Worm (Caenorhabditis elegans) whole organism, L4 larva: ENCODE results near the gene let-716.

Experiments
- F49E8.2 ChIP-seq: sonication (generic microtip); optimal IDR thresholded peaks from 2 replicates; lab custom pipeline; 2016; ENCODE audit warnings: missing compliant biosample characterization, mild to moderate bottlenecking, missing genetic modification characterization, borderline replicate concordance
- R02D3.7 ChIP-seq: fragments of 150-350 bp; sonication (generic microtip); optimal IDR thresholded peaks from 3 replicates; lab custom pipeline; 2014; ENCODE audit warnings: missing biosample characterization, missing genetic modification characterization
- T20F7.1 ChIP-seq: fragments of 200-800 bp; sonication (Bioruptor generic); optimal IDR thresholded peaks from 2 replicates; lab custom pipeline; 2018; ENCODE audit warnings: mild to moderate bottlenecking, missing genetic modification characterization, missing compliant biosample characterization
- Y48G9A.11 ChIP-seq: fragments of 200-800 bp; sonication (Bioruptor generic); IDR thresholded peaks from 2 replicates; pipeline ENCODE4 v1.3.6; 2022; ENCODE audit warnings: missing genetic modification reagents, missing genetic modification characterization, missing compliant biosample characterization
- Y75B8A.6 ChIP-seq: fragments of 200-800 bp; sonication (Bioruptor generic); IDR thresholded peaks from 2 replicates; pipeline ENCODE4 v1.3.6; 2022; ENCODE audit warnings: missing genetic modification reagents, missing genetic modification characterization, missing compliant biosample characterization
- ZK337.2 ChIP-seq: fragments of 200-800 bp; sonication (Bioruptor generic); IDR thresholded peaks from 2 replicates; pipeline ENCODE4 v1.3.6; 2022; ENCODE audit warnings: missing genetic modification reagents, missing genetic modification characterization, missing compliant biosample characterization
- aly-2 ChIP-seq: sonication (generic microtip); optimal IDR thresholded peaks from 2 replicates; lab custom pipeline; 2018; ENCODE audit warnings: missing biosample characterization, missing genetic modification characterization
- ama-1 ChIP-seq: fragments of 150-350 bp; optimal IDR thresholded peaks from 2 replicates; lab custom pipeline; 2014; ENCODE audit warnings: inconsistent platforms, mixed read lengths
- ceh-20 ChIP-seq: fragments of 200-800 bp; sonication (Bioruptor generic); IDR thresholded peaks from 2 replicates; pipeline ENCODE4 v1.3.6; 2022; ENCODE audit warnings: missing genetic modification reagents, missing genetic modification characterization, missing compliant biosample characterization
- ceh-28 ChIP-seq: fragments of 150-350 bp; optimal IDR thresholded peaks from 2 replicates; lab custom pipeline; 2014; ENCODE audit warnings: missing biosample characterization, missing genetic modification reagents, missing genetic modification characterization
- ctbp-1 ChIP-seq: fragments of 200-800 bp; sonication (Bioruptor generic); IDR thresholded peaks from 2 replicates; pipeline ENCODE4 v1.3.6; 2022; ENCODE audit warnings: missing genetic modification reagents, missing genetic modification characterization, missing compliant biosample characterization
- daf-16 ChIP-seq, 3 experiments: sonication (generic microtip); optimal IDR thresholded peaks; 2 replicates each; lab custom pipeline; 2016 to 2017; ENCODE audit warnings: missing genetic modification characterization in 3 of 3, missing genetic modification reagents in 3 of 3, mild to moderate bottlenecking in 2 of 3, missing compliant biosample characterization in 2 of 3, missing biosample characterization in 1 of 3, moderate library complexity in 1 of 3
- dmd-6 ChIP-seq: fragments of 200-800 bp; sonication (Bioruptor generic); IDR thresholded peaks from 2 replicates; pipeline ENCODE4 v1.3.6; 2022; ENCODE audit warnings: missing genetic modification reagents, missing genetic modification characterization, missing compliant biosample characterization
- dve-1 ChIP-seq: sonication (generic microtip); optimal IDR thresholded peaks from 2 replicates; lab custom pipeline; 2017; ENCODE audit warnings: antibody characterized with exemption, mild to moderate bottlenecking, missing genetic modification characterization, missing compliant biosample characterization; ENCODE audit not compliant: insufficient read depth
- fkh-10 ChIP-seq: fragments of 150-350 bp; optimal IDR thresholded peaks from 2 replicates; lab custom pipeline; 2014; ENCODE audit warnings: missing biosample characterization, missing genetic modification reagents, missing genetic modification characterization
- hlh-11 ChIP-seq: fragments of 200-800 bp; sonication (Bioruptor generic); optimal IDR thresholded peaks from 2 replicates; lab custom pipeline; 2018; ENCODE audit warnings: mild to moderate bottlenecking, missing genetic modification characterization, missing compliant biosample characterization
- hlh-30 ChIP-seq: sonication (generic microtip); optimal IDR thresholded peaks from 2 replicates; lab custom pipeline; 2017; ENCODE audit warnings: antibody characterized with exemption, mild to moderate bottlenecking, missing genetic modification characterization, missing compliant biosample characterization; ENCODE audit not compliant: insufficient read depth
- lin-1 ChIP-seq: fragments of 200-800 bp; sonication (Bioruptor generic); IDR thresholded peaks from 2 replicates; pipeline ENCODE4 v1.3.6; 2022; ENCODE audit warnings: missing genetic modification reagents, missing genetic modification characterization, missing compliant biosample characterization
- lin-13 ChIP-seq: fragments of 150-350 bp; optimal IDR thresholded peaks from 2 replicates; lab custom pipeline; 2014; ENCODE audit warnings: missing biosample characterization, missing genetic modification reagents, missing genetic modification characterization
- lsy-2 ChIP-seq, 2 experiments: fragments of 150-350 bp in 1 of 2; sonication (generic microtip) in 1 of 2; optimal IDR thresholded peaks; 2 replicates each; lab custom pipeline; 2014 to 2017; ENCODE audit warnings: missing biosample characterization in 2 of 2, missing genetic modification characterization in 2 of 2
- mdl-1 ChIP-seq, 2 experiments: fragments of 150-350 bp in 1 of 2; sonication (generic microtip) in 1 of 2; optimal IDR thresholded peaks; 2 replicates each; lab custom pipeline; 2014 to 2017; ENCODE audit warnings: missing biosample characterization in 2 of 2, missing genetic modification characterization in 2 of 2
- mdt-29 ChIP-seq: fragments of 200-800 bp; sonication (Bioruptor generic); IDR thresholded peaks from 2 replicates; pipeline ENCODE4 v1.3.6; 2022; ENCODE audit warnings: missing genetic modification reagents, missing genetic modification characterization, missing compliant biosample characterization
- mep-1 ChIP-seq: fragments of 150-350 bp; sonication (generic microtip); optimal IDR thresholded peaks from 3 replicates; lab custom pipeline; 2014; ENCODE audit warnings: missing biosample characterization, missing genetic modification characterization
- mes-2 ChIP-seq: sonication (generic microtip); optimal IDR thresholded peaks from 2 replicates; lab custom pipeline; 2016; ENCODE audit warnings: missing genotype, mild to moderate bottlenecking, missing genetic modification characterization, missing compliant biosample characterization; ENCODE audit not compliant: poor library complexity, severe bottlenecking
- mxl-3 ChIP-seq: fragments of 200-800 bp; sonication (Bioruptor generic); optimal IDR thresholded peaks from 2 replicates; lab custom pipeline; 2018; ENCODE audit warnings: mild to moderate bottlenecking, missing genetic modification characterization, missing compliant biosample characterization
- nhr-102 ChIP-seq: sonication (generic microtip); optimal IDR thresholded peaks from 2 replicates; lab custom pipeline; 2016; ENCODE audit warnings: mild to moderate bottlenecking, missing genetic modification characterization, moderate library complexity, missing compliant biosample characterization
- nhr-11 ChIP-seq: fragments of 150-350 bp; optimal IDR thresholded peaks from 2 replicates; lab custom pipeline; 2014; ENCODE audit warnings: missing biosample characterization, missing genetic modification characterization
- nhr-28 ChIP-seq: fragments of 150-350 bp; optimal IDR thresholded peaks from 2 replicates; lab custom pipeline; 2014; ENCODE audit warnings: missing biosample characterization, missing genetic modification characterization
- nhr-42 ChIP-seq: fragments of 200-800 bp; sonication (Bioruptor generic); IDR thresholded peaks from 2 replicates; pipeline ENCODE4 v1.3.6; 2022; ENCODE audit warnings: missing genetic modification characterization, missing compliant biosample characterization
- nhr-48 ChIP-seq: sonication (generic microtip); optimal IDR thresholded peaks from 2 replicates; lab custom pipeline; 2016; ENCODE audit warnings: mild to moderate bottlenecking, missing genetic modification characterization, missing compliant biosample characterization
- nhr-77 ChIP-seq: fragments of 150-350 bp; optimal IDR thresholded peaks from 2 replicates; lab custom pipeline; 2014; ENCODE audit warnings: missing biosample characterization, missing genetic modification characterization
- php-3 ChIP-seq: fragments of 200-800 bp; sonication (Bioruptor generic); IDR thresholded peaks from 2 replicates; pipeline ENCODE4 v1.3.6; 2022; ENCODE audit warnings: missing genetic modification reagents, missing genetic modification characterization, missing compliant biosample characterization
- pqm-1 ChIP-seq: sonication (generic microtip); optimal IDR thresholded peaks from 2 replicates; lab custom pipeline; 2017; ENCODE audit warnings: missing biosample characterization, missing genetic modification characterization
- rbr-2 ChIP-seq: sonication (generic microtip); optimal IDR thresholded peaks from 2 replicates; lab custom pipeline; 2016; ENCODE audit warnings: missing genotype, missing genetic modification characterization, missing compliant biosample characterization
- snpc-4 ChIP-seq: fragments of 150-350 bp; optimal IDR thresholded peaks from 2 replicates; lab custom pipeline; 2014; ENCODE audit warnings: missing biosample characterization, missing genetic modification characterization
- spr-1 ChIP-seq: sonication (generic microtip); optimal IDR thresholded peaks from 2 replicates; lab custom pipeline; 2016; ENCODE audit warnings: mild to moderate bottlenecking, missing genetic modification characterization, missing compliant biosample characterization
- tra-1 ChIP-seq: fragments of 200-800 bp; sonication (Bioruptor generic); IDR thresholded peaks from 2 replicates; pipeline ENCODE4 v1.3.6; 2022; ENCODE audit warnings: missing genetic modification reagents, missing genetic modification characterization, missing compliant biosample characterization
- unc-130 ChIP-seq: sonication (generic microtip); optimal IDR thresholded peaks from 2 replicates; lab custom pipeline; 2016; ENCODE audit warnings: missing genetic modification reagents, missing genetic modification characterization, missing compliant biosample characterization
- unc-62 ChIP-seq, 3 experiments: fragments of 150-350 bp in 1 of 3; sonication (generic microtip); optimal IDR thresholded peaks in 2 of 3; peaks in 1 of 3; 1 replicate in 1 of 3; 2 replicates in 2 of 3; lab custom pipeline; 2014 to 2017; ENCODE audit warnings: missing biosample characterization in 3 of 3, missing genetic modification characterization in 3 of 3, missing genetic modification reagents in 3 of 3, missing genotype in 1 of 3
- zag-1 ChIP-seq: fragments of 150-350 bp; optimal IDR thresholded peaks from 2 replicates; lab custom pipeline; 2014; ENCODE audit warnings: missing biosample characterization, missing genetic modification characterization
- zfp-2 ChIP-seq: sonication (generic microtip); optimal IDR thresholded peaks from 2 replicates; lab custom pipeline; 2016; ENCODE audit warnings: mild to moderate bottlenecking, missing genetic modification characterization, missing compliant biosample characterization
- zfp-3 ChIP-seq: fragments of 200-800 bp; sonication (Bioruptor generic); conservative IDR thresholded peaks from 2 replicates; pipeline ENCODE4 v1.3.6; 2022; ENCODE audit warnings: missing genetic modification reagents, missing genetic modification characterization, missing compliant biosample characterization
- zip-11 ChIP-seq: fragments of 200-800 bp; sonication (Bioruptor generic); IDR thresholded peaks from 2 replicates; pipeline ENCODE4 v1.3.6; 2022; ENCODE audit warnings: missing genetic modification characterization, missing compliant biosample characterization
- zip-2 ChIP-seq: fragments of 150-350 bp; optimal IDR thresholded peaks from 2 replicates; lab custom pipeline; 2014; ENCODE audit warnings: missing biosample characterization, missing genetic modification characterization

let-716 gene

ce11 chrIII:6422721-6423120 lies 39.4 kb downstream of the let-716 start:
- TF ChIP-seq zip-2 (tag; lab: Kevin White, UChicago) (no peak), mxl-3 (GFP tag; lab: Kevin White, UChicago) (peak; percentile 71), pqm-1 (tag; lab: Kevin White, UChicago) (no peak), zip-11 (GFP tag; lab: Robert Waterston, UW) (no peak), T20F7.1 (GFP tag; lab: Kevin White, UChicago) (peak; percentile 59), php-3 (GFP tag; lab: Robert Waterston, UW) (peak; percentile 19; the same call in 1 of the 2 replicates), F49E8.2 (tag; lab: Kevin White, UChicago) (no peak), dmd-6 (GFP tag; lab: Robert Waterston, UW) (peak; percentile 73), nhr-28 (tag; lab: Kevin White, UChicago) (peak; percentile 73), ceh-20 (GFP tag; lab: Robert Waterston, UW) (0 out of 2 replicates have a peak, but pooled peaks have one; percentile 24), hlh-11 (tag; lab: Kevin White, UChicago) (peak; percentile 40), mdl-1 (tag; optimal IDR thresholded peaks at IDR 0.05; lab: Kevin White, UChicago) (peak in 1 of 2 experiments; percentile 30), mep-1 (peak; percentile 5), tra-1 (GFP tag; lab: Robert Waterston, UW) (no peak), unc-62 (GFP tag; optimal IDR thresholded peaks at IDR 0.05 in 1 of 2; lab: Kevin White, UChicago) (peak in 1 of 2 experiments; percentile 94), unc-62 (tag; optimal IDR thresholded peaks at IDR 0.05; lab: Kevin White, UChicago) (no peak), mdt-29 (GFP tag; lab: Robert Waterston, UW) (0 out of 2 replicates have a peak, but pooled peaks have one; percentile 24), hlh-30 (tag; lab: Kevin White, UChicago) (peak; percentile 86), dve-1 (peak; percentile 59), nhr-77 (tag; lab: Kevin White, UChicago) (peak; percentile 4)

- no peak for TF ChIP-seq nhr-48 (tag; lab: Kevin White, UChicago)
- no peak for TF ChIP-seq mxl-3 (GFP tag; lab: Kevin White, UChicago)
- no peak for TF ChIP-seq zfp-2 (tag; lab: Kevin White, UChicago)
- no peak for TF ChIP-seq php-3 (GFP tag; lab: Robert Waterston, UW)
- TF ChIP-seq spr-1 (tag; lab: Kevin White, UChicago): no peak
- no peak for TF ChIP-seq ctbp-1 (GFP tag; lab: Robert Waterston, UW)
- no peak for TF ChIP-seq lin-1
- no peak for TF ChIP-seq zfp-3
- TF ChIP-seq nhr-42: no peak
- TF ChIP-seq aly-2: no peak
- no peak for TF ChIP-seq mes-2 (tag; lab: Kevin White, UChicago)
- no peak for TF ChIP-seq snpc-4 (tag; lab: Kevin White, UChicago)
- no peak for TF ChIP-seq R02D3.7 (tag; lab: Kevin White, UChicago)
- TF ChIP-seq dmd-6 (GFP tag; lab: Robert Waterston, UW): no peak
- no peak for TF ChIP-seq nhr-11 (tag; lab: Kevin White, UChicago)
- TF ChIP-seq Y48G9A.11 (GFP tag; lab: Robert Waterston, UW): no peak
These were observed 43.9 kb downstream of the let-716 start, which contains the start of gene C05D11.8 for ce11 chrIII:6427205-6427604. TSS of gene C05D11.8 (minus strand) at chrIII:6427305.

- TF ChIP-seq nhr-11 (tag; lab: Kevin White, UChicago): no peak
These were observed 47.5 kb downstream of the let-716 start, which contains the start of gene popl-1 for ce11 chrIII:6430834-6431233. TSS of gene popl-1 (minus strand) at chrIII:6430934.

- TF ChIP-seq lsy-2 (tag; optimal IDR thresholded peaks at IDR 0.05; lab: Kevin White, UChicago): peak; percentile 17 to 92
- TF ChIP-seq dmd-6 (GFP tag; lab: Robert Waterston, UW): peak; percentile 8; the same call in 1 of the 2 replicates
- no peak for TF ChIP-seq ctbp-1 (GFP tag; lab: Robert Waterston, UW)
- TF ChIP-seq zag-1: no peak
- TF ChIP-seq fkh-10 (GFP tag; lab: Kevin White, UChicago): peak; percentile 30
- TF ChIP-seq mdl-1 (tag; optimal IDR thresholded peaks at IDR 0.05; lab: Kevin White, UChicago): peak in 1 of 2 experiments; percentile 19
- TF ChIP-seq unc-130 (GFP tag; lab: Kevin White, UChicago): no peak
- peak; percentile 73 for TF ChIP-seq rbr-2 (tag; lab: Kevin White, UChicago)
- peak; percentile 31 for TF ChIP-seq lin-13 (GFP tag; lab: Kevin White, UChicago)
- no peak for TF ChIP-seq ceh-28 (tag; lab: Kevin White, UChicago)
- no peak for TF ChIP-seq Y75B8A.6
- TF ChIP-seq ZK337.2 (GFP tag; lab: Robert Waterston, UW): no peak
- peak; percentile 56 for TF ChIP-seq nhr-77 (tag; lab: Kevin White, UChicago)
- no peak for TF ChIP-seq nhr-102
- TF ChIP-seq nhr-28 (tag; lab: Kevin White, UChicago): peak; percentile 52
- no peak for TF ChIP-seq ama-1 (lab: Kevin White, UChicago)
- TF ChIP-seq daf-16 (GFP tag; optimal IDR thresholded peaks at IDR 0.05; lab: Kevin White, UChicago): no peak
- no peak for TF ChIP-seq daf-16 (tag; optimal IDR thresholded peaks at IDR 0.05; lab: Kevin White, UChicago)
These were observed 48.4 kb downstream of the let-716 start, which contains the start of the genes mrps-17 and txdc-9 for ce11 chrIII:6431766-6432228. TSS of gene mrps-17 (minus strand) at chrIII:6431798. TSS of gene txdc-9 (plus strand) at chrIII:6432178.
